Worm (Caenorhabditis elegans) whole organism, mixed stage, embryonic: ENCODE measurements around the gene C37H5.13.

Experiments
- M03D4.4 ChIP-seq: sonication (generic microtip); optimal IDR thresholded peaks from 2 replicates; lab custom pipeline; 2017; ENCODE audit warnings: mild to moderate bottlenecking, missing genetic modification characterization, missing compliant biosample characterization
- bed-3 ChIP-seq: fragments of 200-800 bp; sonication (Bioruptor generic); optimal IDR thresholded peaks from 3 replicates; lab custom pipeline; 2018; ENCODE audit warnings: mild to moderate bottlenecking, missing genetic modification characterization, moderate library complexity, missing compliant biosample characterization
- blmp-1 ChIP-seq: fragments of 150-350 bp; optimal IDR thresholded peaks from 2 replicates; lab custom pipeline; 2014; ENCODE audit warnings: missing biosample characterization, missing genetic modification characterization
- ceh-39 ChIP-seq: fragments of 150-350 bp; optimal IDR thresholded peaks from 2 replicates; lab custom pipeline; 2014; ENCODE audit warnings: missing biosample characterization, missing genetic modification characterization
- ceh-43 ChIP-seq: fragments of 200-800 bp; sonication (Bioruptor generic); optimal IDR thresholded peaks from 2 replicates; lab custom pipeline; 2018; ENCODE audit warnings: mild to moderate bottlenecking, missing genetic modification characterization, moderate library complexity, missing compliant biosample characterization
- ceh-83 ChIP-seq: fragments of 200-800 bp; sonication (Bioruptor generic); optimal IDR thresholded peaks from 2 replicates; lab custom pipeline; 2018; ENCODE audit warnings: mild to moderate bottlenecking, missing genetic modification characterization, missing compliant biosample characterization
- ces-1 ChIP-seq: fragments of 150-350 bp; optimal IDR thresholded peaks from 2 replicates; lab custom pipeline; 2014; ENCODE audit warnings: missing biosample characterization, missing genetic modification reagents, missing genetic modification characterization
- cnd-1 ChIP-seq: fragments of 200-800 bp; sonication (Bioruptor generic); optimal IDR thresholded peaks from 2 replicates; lab custom pipeline; 2018; ENCODE audit warnings: mild to moderate bottlenecking, missing genetic modification characterization, missing compliant biosample characterization
- drap-1 ChIP-seq: fragments of 200-800 bp; sonication (Bioruptor generic); optimal IDR thresholded peaks from 3 replicates; lab custom pipeline; 2018; ENCODE audit warnings: mild to moderate bottlenecking, missing genetic modification characterization, missing compliant biosample characterization
- elt-1 ChIP-seq: sonication (generic microtip); optimal IDR thresholded peaks from 2 replicates; lab custom pipeline; 2017; ENCODE audit warnings: missing genetic modification characterization, mild to moderate bottlenecking, missing compliant biosample characterization, antibody characterized with exemption, moderate library complexity, borderline replicate concordance; ENCODE audit not compliant: insufficient read depth
- elt-3 ChIP-seq: fragments of 150-350 bp; optimal IDR thresholded peaks from 2 replicates; lab custom pipeline; 2014; ENCODE audit warnings: missing biosample characterization, missing genetic modification characterization
- flh-1 ChIP-seq: fragments of 200-800 bp; sonication (Bioruptor generic); optimal IDR thresholded peaks from 2 replicates; lab custom pipeline; 2018; ENCODE audit warnings: mild to moderate bottlenecking, missing genetic modification characterization, moderate library complexity, missing compliant biosample characterization
- ham-2 ChIP-seq: fragments of 200-800 bp; sonication (Bioruptor generic); optimal IDR thresholded peaks from 2 replicates; lab custom pipeline; 2018; ENCODE audit warnings: mild to moderate bottlenecking, missing genetic modification characterization, missing compliant biosample characterization
- hlh-1 ChIP-seq: fragments of 150-350 bp; optimal IDR thresholded peaks from 2 replicates; lab custom pipeline; 2014; ENCODE audit warnings: missing biosample characterization, missing genetic modification reagents, missing genetic modification characterization
- lin-13 ChIP-seq: fragments of 150-350 bp; optimal IDR thresholded peaks from 2 replicates; lab custom pipeline; 2014; ENCODE audit warnings: missing biosample characterization, missing genetic modification characterization
- lin-32 ChIP-seq: fragments of 200-800 bp; sonication (Bioruptor generic); optimal IDR thresholded peaks from 2 replicates; lab custom pipeline; 2018; ENCODE audit warnings: mild to moderate bottlenecking, missing genetic modification characterization, missing compliant biosample characterization
- lsy-2 ChIP-seq: fragments of 150-350 bp; optimal IDR thresholded peaks from 2 replicates; lab custom pipeline; 2014; ENCODE audit warnings: missing biosample characterization, missing genetic modification characterization
- mab-5 ChIP-seq: fragments of 150-350 bp; optimal IDR thresholded peaks from 2 replicates; lab custom pipeline; 2014; ENCODE audit warnings: missing biosample characterization, missing genetic modification characterization
- mep-1 ChIP-seq: fragments of 150-350 bp; optimal IDR thresholded peaks from 2 replicates; lab custom pipeline; 2017; ENCODE audit warnings: missing biosample characterization, missing genetic modification reagents, missing genetic modification characterization, inconsistent platforms
- mls-2 ChIP-seq: sonication (generic microtip); optimal IDR thresholded peaks from 2 replicates; lab custom pipeline; 2016; ENCODE audit warnings: mild to moderate bottlenecking, missing genetic modification characterization, moderate library complexity, missing compliant biosample characterization
- nhr-12 ChIP-seq: fragments of 150-350 bp; optimal IDR thresholded peaks from 2 replicates; lab custom pipeline; 2014; ENCODE audit warnings: missing biosample characterization, missing genetic modification characterization
- nhr-2 ChIP-seq: fragments of 150-350 bp; optimal IDR thresholded peaks from 2 replicates; lab custom pipeline; 2014; ENCODE audit warnings: missing biosample characterization, missing genetic modification characterization
- nhr-237 ChIP-seq: fragments of 150-350 bp; optimal IDR thresholded peaks from 2 replicates; lab custom pipeline; 2014; ENCODE audit warnings: missing biosample characterization, missing genetic modification characterization
- nhr-28 ChIP-seq: fragments of 150-350 bp; optimal IDR thresholded peaks from 2 replicates; lab custom pipeline; 2014; ENCODE audit warnings: missing biosample characterization, missing genetic modification characterization
- nhr-76 ChIP-seq: sonication (generic microtip); optimal IDR thresholded peaks from 2 replicates; lab custom pipeline; 2017; ENCODE audit warnings: missing biosample characterization, missing genetic modification characterization
- pha-4 ChIP-seq: fragments of 150-350 bp; optimal IDR thresholded peaks from 2 replicates; lab custom pipeline; 2018; ENCODE audit warnings: missing biosample characterization, missing genetic modification reagents, missing genetic modification characterization
- sem-2 ChIP-seq: fragments of 200-800 bp; sonication (Bioruptor generic); optimal IDR thresholded peaks from 2 replicates; lab custom pipeline; 2018; ENCODE audit warnings: mild to moderate bottlenecking, missing genetic modification characterization, missing compliant biosample characterization
- snpc-4 ChIP-seq: fragments of 150-350 bp; optimal IDR thresholded peaks from 2 replicates; lab custom pipeline; 2014; ENCODE audit warnings: missing biosample characterization, missing genetic modification characterization
- sptf-1 ChIP-seq: sonication (generic microtip); optimal IDR thresholded peaks from 2 replicates; lab custom pipeline; 2017; ENCODE audit warnings: mild to moderate bottlenecking, missing genetic modification characterization, moderate library complexity, missing compliant biosample characterization
- tbx-8 ChIP-seq: fragments of 200-800 bp; sonication (Bioruptor generic); optimal IDR thresholded peaks from 2 replicates; lab custom pipeline; 2018; ENCODE audit warnings: mild to moderate bottlenecking, missing genetic modification characterization, moderate library complexity, missing compliant biosample characterization
- unc-120 ChIP-seq: sonication (generic microtip); optimal IDR thresholded peaks from 2 replicates; lab custom pipeline; 2017; ENCODE audit warnings: missing genetic modification characterization, missing compliant biosample characterization; ENCODE audit not compliant: poor library complexity, severe bottlenecking
- unc-62 ChIP-seq: fragments of 150-350 bp; optimal IDR thresholded peaks from 2 replicates; lab custom pipeline; 2014; ENCODE audit warnings: missing biosample characterization, missing genetic modification reagents, missing genetic modification characterization
- zip-8 ChIP-seq: fragments of 150-350 bp; optimal IDR thresholded peaks from 2 replicates; lab custom pipeline; 2014; ENCODE audit warnings: missing biosample characterization, missing genetic modification characterization
- ztf-11 ChIP-seq: fragments of 150-350 bp; optimal IDR thresholded peaks from 2 replicates; lab custom pipeline; 2014; ENCODE audit warnings: missing biosample characterization, missing genetic modification characterization

Gene C37H5.13

ce11 chrV:4813825-4814224 lies 48.9 kb downstream of the C37H5.13 start:
- TF ChIP-seq hlh-1 (tag; lab: Kevin White, UChicago), result no peak

- TF ChIP-seq ceh-39 (no peak), lin-32 (GFP tag; lab: Kevin White, UChicago) (no peak), ceh-83 (GFP tag; lab: Kevin White, UChicago) (no peak), M03D4.4 (tag; lab: Kevin White, UChicago) (peak; percentile 51), ztf-11 (tag; lab: Kevin White, UChicago) (no peak), blmp-1 (no peak), unc-62 (GFP tag; lab: Kevin White, UChicago) (no peak), nhr-2 (no peak), zip-8 (no peak), ces-1 (GFP tag; lab: Kevin White, UChicago) (peak; percentile 9), unc-120 (peak; percentile 19), nhr-28 (no peak), mep-1 (peak; percentile 70), nhr-237 (no peak), ham-2 (GFP tag; lab: Kevin White, UChicago) (no peak), cnd-1 (peak; percentile 35), nhr-12 (no peak), snpc-4 (tag; lab: Kevin White, UChicago) (no peak), drap-1 (GFP tag; lab: Kevin White, UChicago) (peak; percentile 50), bed-3 (no peak), pha-4 (tag; lab: Kevin White, UChicago) (peak; percentile 17), elt-3 (tag; lab: Kevin White, UChicago) (no peak), lin-13 (tag; lab: Kevin White, UChicago) (peak; percentile 56), elt-1 (tag; lab: Kevin White, UChicago) (no peak), mls-2 (peak; percentile 25), tbx-8 (GFP tag; lab: Kevin White, UChicago) (no peak), mab-5 (tag; lab: Kevin White, UChicago) (no peak), hlh-1 (tag; lab: Kevin White, UChicago) (peak; percentile 89), sem-2 (GFP tag; lab: Kevin White, UChicago) (no peak), sptf-1 (no peak), lsy-2 (peak; percentile 40), nhr-76 (tag; lab: Kevin White, UChicago) (no peak), flh-1 (no peak), ceh-43 (GFP tag; lab: Kevin White, UChicago) (no peak)
Observed at ce11 chrV:4810653-4811052, 52.1 kb downstream of the C37H5.13 start.
